Worm (Caenorhabditis elegans) whole organism, L4/young adult: ENCODE data around the gene twk-9.

Experiments
- W03F9.2 ChIP-seq: fragments of 150-350 bp; optimal IDR thresholded peaks from 2 replicates; lab custom pipeline; 2014; ENCODE audit warnings: missing biosample characterization, missing genetic modification characterization
- dao-5 ChIP-seq: sonication (generic microtip); optimal IDR thresholded peaks from 2 replicates; lab custom pipeline; 2016; ENCODE audit warnings: missing genotype, missing genetic modification characterization, moderate library complexity, missing compliant biosample characterization
- him-1 ChIP-seq: sonication (generic microtip); optimal IDR thresholded peaks from 2 replicates; lab custom pipeline; 2016; ENCODE audit warnings: missing genotype, missing genetic modification reagents, missing genetic modification characterization, missing compliant biosample characterization

DNA sequence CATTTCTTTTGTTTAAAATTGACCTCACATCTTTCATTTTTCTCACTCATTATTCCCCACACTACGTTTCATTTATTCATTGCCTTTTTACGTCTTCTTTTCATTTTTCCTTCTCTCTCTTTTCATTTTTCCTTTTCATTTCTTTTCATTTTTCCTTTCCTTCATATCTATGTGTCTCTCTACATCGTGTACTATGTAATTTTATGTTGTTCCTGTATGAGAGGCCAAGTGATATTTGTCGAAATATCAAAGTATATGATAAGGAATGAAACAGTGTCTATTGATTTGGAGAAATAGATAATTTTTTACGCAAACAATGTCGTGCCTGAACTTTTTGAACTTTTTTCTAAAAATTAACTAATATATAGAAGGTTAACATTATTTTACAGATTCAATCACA lies 23.5 kb downstream of the twk-9 start:
- TF ChIP-seq him-1 (tag; lab: Kevin White, UChicago) (no peak), W03F9.2 (tag; lab: Kevin White, UChicago) (no peak), dao-5 (tag; lab: Kevin White, UChicago) (no peak)
